Worm (Caenorhabditis elegans): ENCODE measurements around the gene lea-1.

ce11 chrV:10064221-10064620 is 52.5 kb downstream of the lea-1 start, which contains the start of gene fipr-13:
- TF ChIP-seq dao-5 (tag; optimal IDR thresholded peaks at IDR 0.05): no peak
- no peak for TF ChIP-seq W03F9.2 (tag; optimal IDR thresholded peaks at IDR 0.05)
